Fruit fly (Drosophila melanogaster): ENCODE measurements around the gene CG34281.

dm6 chr3R:17644019-17644418 is 31.3 kb downstream of the CG34281 start:
- TF ChIP-seq CG7101 (tag; optimal IDR thresholded peaks at IDR 0.05) = no peak
- no peak for TF ChIP-seq Crg-1 (GFP tag; optimal IDR thresholded peaks at IDR 0.05)
- no peak for TF ChIP-seq CG7045 (GFP tag; optimal IDR thresholded peaks at IDR 0.05)
- TF ChIP-seq Clk (GFP tag; optimal IDR thresholded peaks at IDR 0.05) = no peak
- no peak for TF ChIP-seq Mnt (GFP tag; optimal IDR thresholded peaks at IDR 0.05)
- TF ChIP-seq tj (GFP tag; optimal IDR thresholded peaks at IDR 0.05) = no peak
- no peak for TF ChIP-seq ovo (GFP tag; optimal IDR thresholded peaks at IDR 0.05)
- TF ChIP-seq CG14711 (tag; optimal IDR thresholded peaks at IDR 0.05) = no peak
- no peak for TF ChIP-seq CG5204 (GFP tag; optimal IDR thresholded peaks at IDR 0.05)
- TF ChIP-seq CG12768 (GFP tag; optimal IDR thresholded peaks at IDR 0.05) = no peak
- no peak for TF ChIP-seq kay (GFP tag; ENCODE audit: borderline replicate concordance)

All from whole organism, adult.